Fruit fly (Drosophila melanogaster) whole organism, embryonic: ENCODE measurements around the gene DCAF12.
A peak's percentile ranks its signal among the peaks of the same experiment; 100 is the strongest.

Experiments used
- Awh ChIP-seq: fragments of 200-800 bp; sonication (Bioruptor generic); IDR thresholded peaks from 2 replicates; pipeline ENCODE4, ENCODE4 v1.3.6; 2022; ENCODE audit warnings: missing biosample characterization, missing genetic modification characterization
- CG10209 ChIP-seq: fragments of 200-800 bp; sonication (Bioruptor generic); optimal IDR thresholded peaks from 3 replicates; lab custom pipeline; 2017; ENCODE audit warnings: missing biosample characterization, mild to moderate bottlenecking, missing genetic modification characterization, missing genetic modification reagents
- CG11093 ChIP-seq: fragments of 200-800 bp; sonication (Bioruptor generic); IDR thresholded peaks from 3 replicates; pipeline ENCODE4 v1.3.6; 2022; ENCODE audit warnings: missing biosample characterization, missing genetic modification characterization
- CG12071 ChIP-seq: fragments of 200-800 bp; sonication (Bioruptor generic); optimal IDR thresholded peaks from 3 replicates; lab custom pipeline; 2018; ENCODE audit warnings: missing biosample characterization, mild to moderate bottlenecking, missing genetic modification characterization
- CG12942 ChIP-seq: fragments of 200-800 bp; sonication (Bioruptor generic); optimal IDR thresholded peaks from 3 replicates; lab custom pipeline; 2016; ENCODE audit warnings: missing biosample characterization, missing genetic modification characterization
- CG13123 ChIP-seq: fragments of 200-800 bp; sonication (Bioruptor generic); optimal IDR thresholded peaks from 2 replicates; lab custom pipeline; 2016; ENCODE audit warnings: missing biosample characterization, missing genetic modification characterization
- CG13424 ChIP-seq: fragments of 200-800 bp; sonication (Bioruptor generic); optimal IDR thresholded peaks from 2 replicates; lab custom pipeline; 2019; ENCODE audit warnings: missing biosample characterization, mild to moderate bottlenecking, missing genetic modification characterization, moderate library complexity
- CG14050 ChIP-seq: fragments of 200-800 bp; sonication (Bioruptor generic); IDR thresholded peaks from 3 replicates; pipeline ENCODE4 v1.3.6; 2022; ENCODE audit warnings: missing biosample characterization, missing genetic modification characterization
- CG14441 ChIP-seq: fragments of 200-800 bp; sonication (Bioruptor generic); IDR thresholded peaks from 2 replicates; pipeline ENCODE4 v1.3.6; 2022; ENCODE audit warnings: missing biosample characterization, missing genetic modification characterization
- CG1647 ChIP-seq: fragments of 200-800 bp; sonication (Bioruptor generic); optimal IDR thresholded peaks from 3 replicates; lab custom pipeline; 2016; ENCODE audit warnings: missing biosample characterization, missing genetic modification characterization
- CG17802 ChIP-seq: fragments of 200-800 bp; sonication (Bioruptor generic); optimal IDR thresholded peaks from 2 replicates; lab custom pipeline; 2018; ENCODE audit warnings: missing biosample characterization, mild to moderate bottlenecking, missing genetic modification characterization, moderate library complexity
- CG1832 ChIP-seq: fragments of 200-800 bp; sonication (Bioruptor generic); optimal IDR thresholded peaks from 2 replicates; lab custom pipeline; 2017; ENCODE audit warnings: missing biosample characterization, mild to moderate bottlenecking, missing genetic modification characterization, inconsistent platforms
- CG2202 ChIP-seq: fragments of 200-800 bp; sonication (Bioruptor generic); optimal IDR thresholded peaks from 2 replicates; lab custom pipeline; 2018; ENCODE audit warnings: missing biosample characterization, mild to moderate bottlenecking, missing genetic modification characterization
- CG2678 ChIP-seq: fragments of 200-800 bp; sonication (Bioruptor generic); optimal IDR thresholded peaks from 3 replicates; lab custom pipeline; 2019; ENCODE audit warnings: missing biosample characterization, mild to moderate bottlenecking, missing genetic modification characterization, moderate library complexity
- CG30403 ChIP-seq: fragments of 200-800 bp; sonication (Bioruptor generic); optimal IDR thresholded peaks from 3 replicates; lab custom pipeline; 2016; ENCODE audit warnings: missing biosample characterization, missing genetic modification characterization
- CG3163 ChIP-seq: fragments of 200-800 bp; sonication (Bioruptor generic); optimal IDR thresholded peaks from 3 replicates; lab custom pipeline; 2016; ENCODE audit warnings: missing biosample characterization, missing genetic modification characterization
- CG33557 ChIP-seq: fragments of 200-800 bp; sonication (Bioruptor generic); optimal IDR thresholded peaks from 2 replicates; lab custom pipeline; 2019; ENCODE audit warnings: missing biosample characterization, mild to moderate bottlenecking, missing genetic modification characterization, moderate library complexity
- CG3407 ChIP-seq: fragments of 200-800 bp; sonication (Bioruptor generic); optimal IDR thresholded peaks from 2 replicates; lab custom pipeline; 2018; ENCODE audit warnings: missing biosample characterization, mild to moderate bottlenecking, missing genetic modification characterization
- CG3838 ChIP-seq: fragments of 200-800 bp; sonication (Bioruptor generic); optimal IDR thresholded peaks from 3 replicates; lab custom pipeline; 2016; ENCODE audit warnings: missing biosample characterization, missing genetic modification characterization
- CG4730 ChIP-seq: fragments of 200-800 bp; sonication (Bioruptor generic); IDR thresholded peaks from 2 replicates; pipeline ENCODE4 v1.3.6; 2022; ENCODE audit warnings: missing biosample characterization, missing genetic modification characterization
- CG5953 ChIP-seq: fragments of 200-800 bp; sonication (Bioruptor generic); IDR thresholded peaks from 2 replicates; pipeline ENCODE4 v1.3.6; 2022; ENCODE audit warnings: missing biosample characterization, missing genetic modification characterization
- CG6813 ChIP-seq: fragments of 200-800 bp; sonication (Bioruptor generic); optimal IDR thresholded peaks from 2 replicates; lab custom pipeline; 2017; ENCODE audit warnings: missing biosample characterization, missing genetic modification characterization, mild to moderate bottlenecking, moderate library complexity, missing genetic modification reagents
- CG6854 ChIP-seq: fragments of 200-800 bp; sonication (Bioruptor generic); optimal IDR thresholded peaks from 3 replicates; lab custom pipeline; 2017; ENCODE audit warnings: missing biosample characterization, mild to moderate bottlenecking, missing genetic modification characterization
- CG7271 ChIP-seq: fragments of 200-800 bp; sonication (Bioruptor generic); optimal IDR thresholded peaks from 2 replicates; lab custom pipeline; 2018; ENCODE audit warnings: missing biosample characterization, mild to moderate bottlenecking, missing genetic modification characterization, moderate library complexity
- CG7372 ChIP-seq: fragments of 200-800 bp; sonication (Bioruptor generic); IDR thresholded peaks from 2 replicates; pipeline ENCODE4 v1.3.6; 2022; ENCODE audit warnings: missing biosample characterization, missing genetic modification characterization
- CG8281 ChIP-seq: fragments of 200-800 bp; sonication (Bioruptor generic); optimal IDR thresholded peaks from 2 replicates; lab custom pipeline; 2018; ENCODE audit warnings: missing biosample characterization, mild to moderate bottlenecking, missing genetic modification characterization, moderate library complexity
- CG8924 ChIP-seq: fragments of 200-800 bp; optimal IDR thresholded peaks from 3 replicates; lab custom pipeline; 2019; ENCODE audit warnings: missing biosample characterization, mild to moderate bottlenecking, missing genetic modification characterization, moderate library complexity
- CG9215 ChIP-seq: fragments of 200-800 bp; sonication (Bioruptor generic); IDR thresholded peaks from 2 replicates; pipeline ENCODE4 v1.3.6; 2022; ENCODE audit warnings: missing biosample characterization, missing genetic modification characterization
- CG9797 ChIP-seq: fragments of 200-800 bp; sonication (Bioruptor generic); optimal IDR thresholded peaks from 3 replicates; lab custom pipeline; 2018; ENCODE audit warnings: missing biosample characterization, mild to moderate bottlenecking, missing genetic modification characterization
- CoRest ChIP-seq: fragments of 200-800 bp; sonication (Bioruptor generic); optimal IDR thresholded peaks from 3 replicates; lab custom pipeline; 2018; ENCODE audit warnings: missing biosample characterization, mild to moderate bottlenecking, missing genetic modification characterization, moderate library complexity
- HLH4C ChIP-seq: fragments of 200-800 bp; sonication (Bioruptor generic); IDR thresholded peaks from 3 replicates; pipeline ENCODE4 v1.3.6; 2022; ENCODE audit warnings: missing biosample characterization, missing genetic modification characterization; ENCODE audit not compliant: partially characterized antibody
- Kr ChIP-seq: fragments of 200-800 bp; sonication (Bioruptor generic); optimal IDR thresholded peaks from 2 replicates; lab custom pipeline; 2017; ENCODE audit warnings: missing biosample characterization, mild to moderate bottlenecking, missing genetic modification characterization
- Mad ChIP-seq: fragments of 200-800 bp; sonication (Bioruptor generic); optimal IDR thresholded peaks from 2 replicates; lab custom pipeline; 2016; ENCODE audit warnings: missing biosample characterization, missing genetic modification characterization
- NC2β ChIP-seq: fragments of 200-800 bp; sonication (Bioruptor generic); optimal IDR thresholded peaks from 2 replicates; lab custom pipeline; 2016; ENCODE audit warnings: missing biosample characterization, missing genetic modification characterization
- Nf-YA ChIP-seq: fragments of 200-800 bp; sonication (Bioruptor generic); IDR thresholded peaks from 2 replicates; pipeline ENCODE4 v1.3.6; 2022; ENCODE audit warnings: missing biosample characterization, missing genetic modification characterization
- PHDP ChIP-seq: fragments of 200-800 bp; sonication (Bioruptor generic); optimal IDR thresholded peaks from 3 replicates; lab custom pipeline; 2018; ENCODE audit warnings: missing biosample characterization, mild to moderate bottlenecking, missing genetic modification characterization, moderate library complexity
- Spps ChIP-seq: fragments of 200-800 bp; sonication (Bioruptor generic); optimal IDR thresholded peaks from 2 replicates; lab custom pipeline; 2018; ENCODE audit warnings: missing biosample characterization, mild to moderate bottlenecking, missing genetic modification characterization
- Sry-δ ChIP-seq: fragments of 200-800 bp; sonication (Bioruptor generic); optimal IDR thresholded peaks from 2 replicates; lab custom pipeline; 2016; ENCODE audit warnings: missing biosample characterization, missing genetic modification characterization
- ap ChIP-seq: fragments of 200-800 bp; sonication (Bioruptor generic); IDR thresholded peaks from 2 replicates; pipeline ENCODE4 v1.3.6; 2022; ENCODE audit warnings: missing biosample characterization, missing genetic modification characterization
- cato ChIP-seq: fragments of 200-800 bp; sonication (Bioruptor generic); optimal IDR thresholded peaks from 2 replicates; lab custom pipeline; 2016; ENCODE audit warnings: missing biosample characterization, missing genetic modification characterization, borderline replicate concordance
- crp ChIP-seq, 2 experiments: fragments of 200-800 bp; sonication (Bioruptor generic); optimal IDR thresholded peaks; 2 replicates in 1 of 2; 3 replicates in 1 of 2; lab custom pipeline; 2017; ENCODE audit warnings: missing biosample characterization in 2 of 2, missing genetic modification characterization in 2 of 2, mild to moderate bottlenecking in 1 of 2, moderate library complexity in 1 of 2
- cwo ChIP-seq: fragments of 200-800 bp; sonication (Bioruptor generic); optimal IDR thresholded peaks from 3 replicates; lab custom pipeline; 2017; ENCODE audit warnings: missing biosample characterization, missing genetic modification characterization, mild to moderate bottlenecking, moderate library complexity, missing genetic modification reagents
- dpn ChIP-seq, 2 experiments: fragments of 200-800 bp; sonication (Bioruptor generic); optimal IDR thresholded peaks; 3 replicates each; lab custom pipeline; 2016; ENCODE audit warnings: missing biosample characterization in 2 of 2, missing genetic modification characterization in 2 of 2
- gce ChIP-seq: fragments of 200-800 bp; sonication (Bioruptor generic); IDR thresholded peaks from 3 replicates; pipeline ENCODE4 v1.3.6; 2022; ENCODE audit warnings: missing biosample characterization, missing genetic modification characterization
- kah ChIP-seq: fragments of 200-800 bp; sonication (Bioruptor generic); optimal IDR thresholded peaks from 2 replicates; lab custom pipeline; 2018; ENCODE audit warnings: missing biosample characterization, mild to moderate bottlenecking, missing genetic modification characterization
- nerfin-1 ChIP-seq: fragments of 200-800 bp; sonication (Bioruptor generic); optimal IDR thresholded peaks from 3 replicates; lab custom pipeline; 2019; ENCODE audit warnings: missing biosample characterization, mild to moderate bottlenecking, missing genetic modification characterization, moderate library complexity
- org-1 ChIP-seq: fragments of 200-800 bp; sonication (Bioruptor generic); optimal IDR thresholded peaks from 2 replicates; lab custom pipeline; 2017; ENCODE audit warnings: missing biosample characterization, missing genetic modification characterization
- sens ChIP-seq: fragments of 200-800 bp; sonication (Bioruptor generic); peaks from one replicate; lab custom pipeline; 2016; ENCODE audit warnings: missing biosample characterization, missing genetic modification characterization
- tgo ChIP-seq: fragments of 200-800 bp; sonication (Bioruptor generic); IDR thresholded peaks from 3 replicates; pipeline ENCODE4 v1.3.6; 2022; ENCODE audit warnings: missing biosample characterization, missing genetic modification characterization
- twi ChIP-seq: fragments of 200-800 bp; optimal IDR thresholded peaks from 2 replicates; lab custom pipeline; 2019; ENCODE audit warnings: missing biosample characterization, mild to moderate bottlenecking, missing genetic modification characterization, moderate library complexity
- wek ChIP-seq: fragments of 200-800 bp; sonication (Bioruptor generic); optimal IDR thresholded peaks from 3 replicates; lab custom pipeline; 2018; ENCODE audit warnings: missing biosample characterization, mild to moderate bottlenecking, missing genetic modification characterization, moderate library complexity
- yki ChIP-seq: fragments of >200 bp; optimal IDR thresholded peaks from 3 replicates; lab custom pipeline; 2018

DCAF12 gene

dm6 chr3R:11974631-11975030, 42.2 kb downstream of the DCAF12 start, which contains the start of gene Tango9 (continued):
- TF ChIP-seq CG8281 (tag; lab: Kevin White, UChicago) (no peak), org-1 (GFP tag; lab: Kevin White, UChicago) (no peak), kah (GFP tag; lab: Kevin White, UChicago) (peak; percentile 94), PHDP (tag; lab: Kevin White, UChicago) (no peak), CG3163 (GFP tag; lab: Kevin White, UChicago) (no peak), sens (GFP tag; lab: Kevin White, UChicago) (peak; percentile 84), CG17802 (tag; lab: Kevin White, UChicago) (peak; percentile 95), cwo (GFP tag; lab: Kevin White, UChicago) (no peak), CG7271 (tag; lab: Kevin White, UChicago) (no peak), CG6854 (GFP tag; lab: Kevin White, UChicago) (no peak), CG30403 (no peak), Kr (no peak), HLH4C (GFP tag; lab: Robert Waterston, UW) (no peak), twi (tag; lab: Kevin White, UChicago) (no peak), Nf-YA (no peak), CoRest (tag; lab: Kevin White, UChicago) (peak; percentile 30), CG12071 (GFP tag; lab: Kevin White, UChicago) (no peak), cato (GFP tag; lab: Kevin White, UChicago) (no peak), CG1832 (GFP tag; lab: Kevin White, UChicago) (no peak), Awh (no peak), CG2202 (no peak), CG13424 (tag; lab: Kevin White, UChicago) (peak; percentile 1), wek (no peak), nerfin-1 (tag; lab: Kevin White, UChicago) (no peak), CG33557 (no peak), CG1647 (no peak), CG13123 (GFP tag; lab: Kevin White, UChicago) (no peak), CG4730 (GFP tag; lab: Robert Waterston, UW) (no peak), ap (GFP tag; lab: Robert Waterston, UW) (no peak), dpn (GFP tag; optimal IDR thresholded peaks at IDR 0.05; lab: Kevin White, UChicago) (peak in 1 of 2 experiments; percentile 2), CG9215 (GFP tag; lab: Robert Waterston, UW) (no peak), CG3838 (GFP tag; lab: Kevin White, UChicago) (no peak), CG10209 (GFP tag; lab: Kevin White, UChicago) (no peak), NC2β (GFP tag; lab: Kevin White, UChicago) (no peak), CG6813 (GFP tag; lab: Kevin White, UChicago) (no peak), CG2678 (no peak), Sry-δ (GFP tag; lab: Kevin White, UChicago) (peak; percentile 44), Spps (tag; lab: Kevin White, UChicago) (no peak), CG14441 (GFP tag; lab: Robert Waterston, UW) (no peak), CG3407 (GFP tag; lab: Kevin White, UChicago) (no peak), CG7372 (GFP tag; lab: Robert Waterston, UW) (0 out of 2 replicates have a peak, but pooled peaks have one; percentile 18), crp (GFP tag; optimal IDR thresholded peaks at IDR 0.05; lab: Kevin White, UChicago) (peak in 1 of 2 experiments; percentile 13), CG9797 (GFP tag; lab: Kevin White, UChicago) (peak; percentile 84), CG11093 (GFP tag; lab: Robert Waterston, UW) (no peak), CG14050 (GFP tag; lab: Robert Waterston, UW) (no peak), CG5953 (GFP tag; lab: Robert Waterston, UW) (no peak), CG8924 (tag; lab: Kevin White, UChicago) (peak; percentile 20), tgo (no peak), yki (lab: Kevin White, UChicago) (no peak), Mad (GFP tag; lab: Kevin White, UChicago) (no peak), CG12942 (GFP tag; lab: Kevin White, UChicago) (no peak), gce (GFP tag; lab: Robert Waterston, UW) (no peak)
